Worm (Caenorhabditis elegans) whole organism, L4/young adult: ENCODE measurements around the gene nas-8.

Experiments
- dao-5 ChIP-seq: sonication (generic microtip); optimal IDR thresholded peaks from 2 replicates; lab custom pipeline; 2016; ENCODE audit warnings: missing genotype, missing genetic modification characterization, moderate library complexity, missing compliant biosample characterization
- him-1 ChIP-seq: sonication (generic microtip); optimal IDR thresholded peaks from 2 replicates; lab custom pipeline; 2016; ENCODE audit warnings: missing genotype, missing genetic modification reagents, missing genetic modification characterization, missing compliant biosample characterization

DNA sequence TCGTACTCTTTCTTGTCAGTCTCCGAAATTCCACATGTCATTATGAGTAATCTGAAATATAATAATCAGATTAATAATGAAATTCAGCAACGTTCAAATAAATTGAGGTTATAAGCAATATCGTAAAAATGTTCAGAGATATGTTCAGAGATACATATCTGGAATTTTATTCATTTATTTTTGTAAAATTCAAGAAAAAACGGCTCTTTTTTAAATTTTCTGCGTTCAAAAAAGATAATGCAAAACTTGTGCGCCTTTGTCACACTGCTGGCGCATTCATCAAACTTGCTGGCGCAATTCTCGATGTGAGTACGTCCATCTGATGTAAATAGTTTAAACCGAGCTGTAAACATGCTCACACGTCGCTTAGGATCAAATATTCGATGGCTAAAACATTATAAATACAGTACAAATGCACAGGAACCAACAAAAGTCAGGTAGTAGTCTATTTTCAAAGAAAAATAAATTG lies 11.5 kb upstream of the nas-8 start, which contains the start of the genes rde-8 and ZC477.3:
- TF ChIP-seq him-1 (tag; lab: Kevin White, UChicago) (no peak), dao-5 (tag; lab: Kevin White, UChicago) (no peak)
